Fruit fly (Drosophila melanogaster) whole organism, wandering third instar larva: ENCODE data around the gene CG31200.

ENCODE experiments used
- Abd-B ChIP-seq: fragments of >200 bp; optimal IDR thresholded peaks from 2 replicates; lab custom pipeline; 2017; ENCODE audit warnings: missing biosample characterization, missing genetic modification characterization
- Dif ChIP-seq: fragments of 200-275, 200-300 bp; sonication (Bioruptor generic); optimal IDR thresholded peaks from 2 replicates; lab custom pipeline; 2018; ENCODE audit warnings: missing biosample characterization, missing genetic modification characterization; ENCODE audit not compliant: partially characterized antibody
- Hr83 ChIP-seq: fragments of 200-300 bp; sonication (Bioruptor generic); optimal IDR thresholded peaks from 2 replicates; lab custom pipeline; 2016; ENCODE audit warnings: missing biosample characterization, mild to moderate bottlenecking, missing genetic modification characterization, moderate library complexity; ENCODE audit not compliant: poor library complexity, severe bottlenecking
- Vsx2 ChIP-seq: fragments of 200-300, 225-300 bp; sonication (Bioruptor generic); optimal IDR thresholded peaks from 2 replicates; lab custom pipeline; 2018; ENCODE audit warnings: missing biosample characterization, missing genetic modification characterization; ENCODE audit not compliant: partially characterized antibody
- dmrt93B ChIP-seq: fragments of 200-800 bp; sonication (Bioruptor generic); optimal IDR thresholded peaks from 2 replicates; lab custom pipeline; 2018; ENCODE audit warnings: missing biosample characterization, mild to moderate bottlenecking, missing genetic modification characterization
- ey ChIP-seq: fragments of 200-800 bp; sonication (Bioruptor generic); optimal IDR thresholded peaks from 2 replicates; lab custom pipeline; 2016; ENCODE audit warnings: missing biosample characterization, missing genetic modification characterization
- h ChIP-seq: fragments of 200-800 bp; sonication (Bioruptor generic); optimal IDR thresholded peaks from 3 replicates; lab custom pipeline; 2016; ENCODE audit warnings: missing biosample characterization, mild to moderate bottlenecking, missing genetic modification characterization
- lola ChIP-seq: fragments of >200 bp; optimal IDR thresholded peaks from 2 replicates; lab custom pipeline; 2017; ENCODE audit warnings: missing biosample characterization, missing genetic modification characterization
- pan ChIP-seq: fragments of >200 bp; optimal IDR thresholded peaks from 2 replicates; lab custom pipeline; 2017
- tai ChIP-seq: sonication (Bioruptor generic); optimal IDR thresholded peaks from 2 replicates; lab custom pipeline; 2016; ENCODE audit warnings: missing biosample characterization, missing genetic modification characterization

dm6 chr3R:20743769-20744168, 1.4 kb downstream of the CG31200 start, which contains the start of gene CG31199:
- no peak for TF ChIP-seq dmrt93B (GFP tag; lab: Kevin White, UChicago)
- TF ChIP-seq ey (GFP tag; lab: Kevin White, UChicago) = no peak
- TF ChIP-seq tai = no peak
- TF ChIP-seq Hr83 = no peak
- no peak for TF ChIP-seq Abd-B (GFP tag; lab: Kevin White, UChicago)
- TF ChIP-seq Dif (GFP tag; lab: Kevin White, UChicago) = no peak
- no peak for TF ChIP-seq Vsx2 (GFP tag; lab: Kevin White, UChicago)
- TF ChIP-seq h = no peak
- no peak for TF ChIP-seq lola
- TF ChIP-seq pan (lab: Kevin White, UChicago) = no peak
